Worm (Caenorhabditis elegans) whole organism, L2 larva: ENCODE results near the gene fat-3.

Experiments used
- C34F6.9 ChIP-seq: fragments of 150-350 bp; optimal IDR thresholded peaks from 2 replicates; lab custom pipeline; 2014; ENCODE audit warnings: missing biosample characterization, missing genetic modification characterization
- F13H6.1 ChIP-seq: sonication (generic microtip); optimal IDR thresholded peaks from 2 replicates; lab custom pipeline; 2016; ENCODE audit warnings: missing genetic modification characterization, missing compliant biosample characterization
- Y55F3AM.14 ChIP-seq: fragments of 200-800 bp; sonication (Bioruptor generic); optimal IDR thresholded peaks from 2 replicates; lab custom pipeline; 2018; ENCODE audit warnings: mild to moderate bottlenecking, missing genetic modification characterization, missing compliant biosample characterization
- ZK546.5 ChIP-seq: sonication (generic microtip); optimal IDR thresholded peaks from 2 replicates; lab custom pipeline; 2017; ENCODE audit warnings: missing biosample characterization, missing genetic modification characterization
- alr-1 ChIP-seq: fragments of 150-350 bp; optimal IDR thresholded peaks from 2 replicates; lab custom pipeline; 2014; ENCODE audit warnings: missing biosample characterization, missing genetic modification characterization
- ama-1 ChIP-seq: fragments of 150-350 bp; optimal IDR thresholded peaks from 2 replicates; lab custom pipeline; 2018; ENCODE audit warnings: inconsistent platforms
- blmp-1 ChIP-seq: sonication (generic microtip); optimal IDR thresholded peaks from 2 replicates; lab custom pipeline; 2017; ENCODE audit warnings: missing genetic modification characterization, mild to moderate bottlenecking, missing compliant biosample characterization, antibody characterized with exemption, moderate library complexity; ENCODE audit not compliant: insufficient read depth
- ceh-16 ChIP-seq: fragments of 150-350 bp; optimal IDR thresholded peaks from 2 replicates; lab custom pipeline; 2014; ENCODE audit warnings: missing biosample characterization, missing genetic modification characterization
- ceh-82 ChIP-seq: fragments of 150-350 bp; optimal IDR thresholded peaks from 2 replicates; lab custom pipeline; 2014; ENCODE audit warnings: missing biosample characterization, missing genetic modification characterization
- dmd-4 ChIP-seq: sonication (generic microtip); optimal IDR thresholded peaks from 2 replicates; lab custom pipeline; 2017; ENCODE audit warnings: missing biosample characterization, missing genetic modification characterization
- egl-27 ChIP-seq: sonication (generic microtip); optimal IDR thresholded peaks from 3 replicates; lab custom pipeline; 2017; ENCODE audit warnings: missing biosample characterization, missing genetic modification reagents, missing genetic modification characterization
- fos-1 ChIP-seq: fragments of 150-350 bp; optimal IDR thresholded peaks from 2 replicates; lab custom pipeline; 2014; ENCODE audit warnings: missing biosample characterization, missing genetic modification characterization
- gmeb-1 ChIP-seq: fragments of 150-350 bp; optimal IDR thresholded peaks from 2 replicates; lab custom pipeline; 2014; ENCODE audit warnings: missing biosample characterization, missing genetic modification characterization
- lin-11 ChIP-seq: fragments of 150-350 bp; sonication (generic microtip); optimal IDR thresholded peaks from 2 replicates; lab custom pipeline; 2014; ENCODE audit warnings: missing biosample characterization, missing genetic modification characterization, inconsistent platforms, mixed read lengths
- lin-13 ChIP-seq: fragments of 150-350 bp; optimal IDR thresholded peaks from 2 replicates; lab custom pipeline; 2014; ENCODE audit warnings: missing biosample characterization, missing genetic modification reagents, missing genetic modification characterization
- lin-39 ChIP-seq: fragments of 150-350 bp; optimal IDR thresholded peaks from 2 replicates; lab custom pipeline; 2014; ENCODE audit warnings: missing biosample characterization, missing genetic modification reagents, missing genetic modification characterization
- lsy-2 ChIP-seq, 2 experiments: fragments of 150-350 bp in 1 of 2; sonication (generic microtip) in 1 of 2; optimal IDR thresholded peaks; 2 replicates each; lab custom pipeline; 2014 to 2017; ENCODE audit warnings: missing biosample characterization in 2 of 2, missing genetic modification characterization in 2 of 2
- mab-5 ChIP-seq: fragments of 150-350 bp; optimal IDR thresholded peaks from 2 replicates; lab custom pipeline; 2014; ENCODE audit warnings: missing biosample characterization, missing genetic modification characterization
- nhr-10 ChIP-seq: sonication (generic microtip); optimal IDR thresholded peaks from 2 replicates; lab custom pipeline; 2017; ENCODE audit warnings: missing biosample characterization, missing genetic modification characterization
- nhr-11 ChIP-seq: fragments of 150-350 bp; optimal IDR thresholded peaks from 2 replicates; lab custom pipeline; 2014; ENCODE audit warnings: missing biosample characterization, missing genetic modification characterization
- nhr-12 ChIP-seq: fragments of 150-350 bp; optimal IDR thresholded peaks from 2 replicates; lab custom pipeline; 2014; ENCODE audit warnings: missing biosample characterization, missing genetic modification characterization
- nhr-129 ChIP-seq: fragments of 150-350 bp; optimal IDR thresholded peaks from 2 replicates; lab custom pipeline; 2014; ENCODE audit warnings: missing biosample characterization, missing genetic modification characterization
- nhr-23 ChIP-seq: fragments of 150-350 bp; optimal IDR thresholded peaks from 2 replicates; lab custom pipeline; 2014; ENCODE audit warnings: missing biosample characterization, missing genetic modification reagents, missing genetic modification characterization
- nhr-237 ChIP-seq: fragments of 150-350 bp; optimal IDR thresholded peaks from 2 replicates; lab custom pipeline; 2014; ENCODE audit warnings: missing biosample characterization, missing genetic modification characterization
- nhr-25 ChIP-seq: fragments of 150-350 bp; sonication (generic microtip); optimal IDR thresholded peaks from 3 replicates; lab custom pipeline; 2014; ENCODE audit warnings: missing biosample characterization, missing genetic modification characterization
- nhr-6 ChIP-seq: fragments of 150-350 bp; optimal IDR thresholded peaks from 2 replicates; lab custom pipeline; 2014; ENCODE audit warnings: missing biosample characterization, missing genetic modification characterization
- nhr-77 ChIP-seq: fragments of 150-350 bp; optimal IDR thresholded peaks from 2 replicates; lab custom pipeline; 2014; ENCODE audit warnings: missing biosample characterization, missing genetic modification characterization
- sem-4 ChIP-seq: fragments of 150-350 bp; optimal IDR thresholded peaks from 2 replicates; lab custom pipeline; 2014; ENCODE audit warnings: missing biosample characterization, missing genetic modification reagents, missing genetic modification characterization
- skn-1 ChIP-seq: sonication (generic microtip); optimal IDR thresholded peaks from 2 replicates; lab custom pipeline; 2017; ENCODE audit warnings: missing biosample characterization, missing genetic modification characterization
- sma-3 ChIP-seq: sonication (generic microtip); optimal IDR thresholded peaks from 2 replicates; lab custom pipeline; 2016; ENCODE audit warnings: missing genetic modification reagents, missing genetic modification characterization, missing compliant biosample characterization
- sma-9 ChIP-seq, 2 experiments: fragments of 150-350 bp in 1 of 2; sonication (generic microtip) in 1 of 2; optimal IDR thresholded peaks; 2 replicates each; lab custom pipeline; 2014 to 2016; ENCODE audit warnings: missing genetic modification characterization in 2 of 2, mild to moderate bottlenecking in 1 of 2, missing biosample characterization in 1 of 2, missing compliant biosample characterization in 1 of 2, missing genetic modification reagents in 1 of 2, moderate library complexity in 1 of 2
- snpc-4 ChIP-seq: fragments of 150-350 bp; optimal IDR thresholded peaks from 2 replicates; lab custom pipeline; 2014; ENCODE audit warnings: missing biosample characterization, missing genetic modification characterization
- unc-39 ChIP-seq: fragments of 150-350 bp; optimal IDR thresholded peaks from 2 replicates; lab custom pipeline; 2014; ENCODE audit warnings: missing biosample characterization, missing genetic modification characterization
- unc-55 ChIP-seq: fragments of 150-350 bp; sonication (generic microtip); optimal IDR thresholded peaks from 3 replicates; lab custom pipeline; 2014; ENCODE audit warnings: missing biosample characterization, missing genetic modification reagents, missing genetic modification characterization
- zag-1 ChIP-seq: fragments of 150-350 bp; optimal IDR thresholded peaks from 2 replicates; lab custom pipeline; 2014; ENCODE audit warnings: missing biosample characterization, missing genetic modification characterization
- ztf-11 ChIP-seq: sonication (generic microtip); optimal IDR thresholded peaks from 2 replicates; lab custom pipeline; 2017; ENCODE audit warnings: missing biosample characterization, missing genetic modification characterization

fat-3 gene

DNA sequence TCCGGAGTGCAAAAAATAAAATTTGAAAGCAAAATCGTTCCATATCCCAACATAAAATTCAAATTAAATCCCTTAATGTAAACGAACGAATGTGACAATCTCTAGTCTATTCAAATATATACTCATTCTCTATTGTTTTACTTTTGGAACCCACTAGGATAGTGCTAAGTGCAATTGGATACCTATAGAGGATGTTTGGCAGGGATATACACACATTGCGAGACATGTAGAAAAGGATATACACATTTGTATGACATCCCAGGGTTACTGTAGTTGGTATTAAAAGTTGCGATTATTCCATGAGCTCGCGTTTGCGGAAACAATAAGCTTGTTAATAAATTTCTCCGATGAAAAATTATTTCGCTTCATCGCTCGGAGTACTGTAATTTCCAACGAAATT, 29.4 kb upstream of the fat-3 start:
- TF ChIP-seq mab-5 (tag; lab: Kevin White, UChicago) (no peak), skn-1 (no peak), sma-9 (GFP tag; optimal IDR thresholded peaks at IDR 0.05; lab: Kevin White, UChicago) (no peak), sma-9 (tag; optimal IDR thresholded peaks at IDR 0.05; lab: Kevin White, UChicago) (no peak), unc-55 (GFP tag; lab: Kevin White, UChicago) (no peak), ztf-11 (tag; lab: Kevin White, UChicago) (no peak), unc-39 (tag; lab: Kevin White, UChicago) (no peak), nhr-12 (tag; lab: Kevin White, UChicago) (no peak)

DNA sequence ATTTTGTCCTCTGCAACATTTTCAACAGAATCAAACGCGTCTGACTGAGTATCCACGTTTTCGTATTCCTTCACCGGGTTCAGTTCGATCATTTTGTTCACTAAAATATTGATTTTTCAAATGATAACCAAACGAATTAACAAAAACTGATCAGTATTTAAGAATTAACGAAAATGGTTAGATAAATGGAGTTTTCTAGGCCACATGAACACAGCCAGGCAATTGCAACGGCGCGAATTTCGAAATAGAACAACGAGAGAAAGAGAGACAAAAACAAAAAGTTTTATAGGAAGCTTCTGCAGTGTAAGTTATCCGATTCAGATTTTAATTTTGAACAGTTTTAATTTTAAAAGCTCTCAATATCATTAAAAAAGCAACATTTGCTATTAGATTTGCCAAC, 25.3 kb upstream of the fat-3 start, which contains the start of gene sna-2:
TSS of gene sna-2 (minus strand) at position 100 of the 400 bp plus-strand sequence.
- TF ChIP-seq nhr-77 (tag; lab: Kevin White, UChicago) (no peak), snpc-4 (tag; lab: Kevin White, UChicago) (no peak), nhr-10 (tag; lab: Kevin White, UChicago) (no peak), ceh-82 (tag; lab: Kevin White, UChicago) (no peak), unc-55 (GFP tag; lab: Kevin White, UChicago) (peak; percentile 88), ceh-16 (no peak), skn-1 (no peak), fos-1 (tag; lab: Kevin White, UChicago) (peak; percentile 25), nhr-11 (tag; lab: Kevin White, UChicago) (no peak), mab-5 (tag; lab: Kevin White, UChicago) (no peak), ZK546.5 (no peak), blmp-1 (tag; lab: Kevin White, UChicago) (no peak), lin-11 (tag; lab: Kevin White, UChicago) (no peak), sma-9 (GFP tag; optimal IDR thresholded peaks at IDR 0.05; lab: Kevin White, UChicago) (peak; percentile 61), sma-9 (tag; optimal IDR thresholded peaks at IDR 0.05; lab: Kevin White, UChicago) (no peak), egl-27 (no peak), Y55F3AM.14 (no peak), zag-1 (tag; lab: Kevin White, UChicago) (no peak), lin-13 (GFP tag; lab: Kevin White, UChicago) (peak; percentile 8), nhr-23 (tag; lab: Kevin White, UChicago) (no peak), unc-39 (tag; lab: Kevin White, UChicago) (no peak), sma-3 (GFP tag; lab: Kevin White, UChicago) (peak; percentile 11), nhr-12 (tag; lab: Kevin White, UChicago) (no peak), sem-4 (no peak), nhr-6 (no peak), C34F6.9 (tag; lab: Kevin White, UChicago) (peak; percentile 77), nhr-25 (tag; lab: Kevin White, UChicago) (no peak), F13H6.1 (tag; lab: Kevin White, UChicago) (no peak), alr-1 (tag; lab: Kevin White, UChicago) (no peak), nhr-129 (tag; lab: Kevin White, UChicago) (peak; percentile 52), lsy-2 (tag; optimal IDR thresholded peaks at IDR 0.05; lab: Kevin White, UChicago) (peak in 1 of 2 experiments; percentile 71), gmeb-1 (tag; lab: Kevin White, UChicago) (peak; percentile 87), lin-39 (tag; lab: Kevin White, UChicago) (no peak), nhr-237 (no peak)

DNA sequence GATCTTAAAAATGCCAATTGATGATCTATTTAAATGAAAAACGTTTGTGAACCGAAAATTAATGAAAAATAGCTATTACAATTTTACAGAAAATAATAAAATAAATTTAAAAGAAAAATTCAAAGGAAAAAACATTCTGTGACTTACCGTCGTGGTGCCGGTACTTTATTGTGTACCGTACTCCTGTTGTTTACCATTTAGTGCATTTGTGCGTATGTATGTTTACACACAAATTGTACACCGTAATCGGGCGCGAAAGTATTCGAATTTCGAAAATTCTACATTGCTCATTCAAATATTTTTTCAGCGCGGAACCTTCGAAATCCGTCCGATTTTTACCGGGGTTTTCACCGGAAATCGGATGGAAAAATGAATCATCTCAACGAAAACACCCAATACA, 24.8 kb upstream of the fat-3 start, which contains the start of gene T13F2.6:
TSS of gene T13F2.6 (plus strand) at position 306 of the 400 bp plus-strand sequence.
- TF ChIP-seq sma-9 (GFP tag; optimal IDR thresholded peaks at IDR 0.05; lab: Kevin White, UChicago): no peak
- TF ChIP-seq sma-9 (tag; optimal IDR thresholded peaks at IDR 0.05; lab: Kevin White, UChicago): no peak
- TF ChIP-seq Y55F3AM.14: no peak

DNA sequence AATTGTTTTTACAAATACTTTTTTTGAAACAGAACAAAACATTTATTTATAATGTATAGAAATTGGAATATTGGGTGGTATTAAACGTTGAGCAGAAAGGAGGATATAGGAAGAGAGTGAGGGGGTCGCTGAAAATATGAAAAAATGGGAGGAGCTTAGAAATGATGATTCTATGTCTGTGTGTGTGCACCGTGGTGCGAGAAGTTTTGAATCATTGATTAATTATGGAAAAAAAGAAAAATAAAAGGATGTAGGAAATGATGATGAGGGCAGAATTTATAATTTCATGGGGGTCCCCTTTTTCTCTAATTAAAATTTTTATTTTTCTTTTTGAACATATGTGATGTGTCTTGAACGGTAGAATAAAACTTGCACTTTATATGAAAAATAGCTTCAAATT, 18.1 kb upstream of the fat-3 start, which contains the start of gene sre-4:
TSS of gene sre-4 (minus strand) at position 101 of the 400 bp plus-strand sequence.
- TF ChIP-seq nhr-25 (tag; lab: Kevin White, UChicago) (no peak), C34F6.9 (tag; lab: Kevin White, UChicago) (no peak), egl-27 (no peak), ama-1 (lab: Kevin White, UChicago) (no peak), sem-4 (no peak), dmd-4 (tag; lab: Kevin White, UChicago) (no peak), snpc-4 (tag; lab: Kevin White, UChicago) (no peak), nhr-10 (tag; lab: Kevin White, UChicago) (no peak), ztf-11 (tag; lab: Kevin White, UChicago) (no peak)
